Fruit fly (Drosophila melanogaster) whole organism, prepupa: ENCODE results near the gene Arpc1.
A peak's percentile ranks its signal among the peaks of the same experiment; 100 is the strongest.

ENCODE experiments used
- Blimp-1 ChIP-seq: fragments of 200-800 bp; sonication (Bioruptor generic); optimal IDR thresholded peaks from 3 replicates; lab custom pipeline; 2017; ENCODE audit warnings: missing biosample characterization, missing genetic modification characterization, mild to moderate bottlenecking, moderate library complexity, missing genetic modification reagents
- CG10669 ChIP-seq: fragments of 200-800 bp; sonication (Bioruptor generic); optimal IDR thresholded peaks from 3 replicates; lab custom pipeline; 2018; ENCODE audit warnings: missing biosample characterization, mild to moderate bottlenecking, missing genetic modification characterization, moderate library complexity
- CG1621 ChIP-seq: fragments of 200-800 bp; sonication (Bioruptor generic); optimal IDR thresholded peaks from 3 replicates; lab custom pipeline; 2018; ENCODE audit warnings: missing biosample characterization, mild to moderate bottlenecking, missing genetic modification characterization
- CG16779 ChIP-seq: fragments of 200-800 bp; sonication (Bioruptor generic); optimal IDR thresholded peaks from 3 replicates; lab custom pipeline; 2017; ENCODE audit warnings: missing biosample characterization, mild to moderate bottlenecking, missing genetic modification characterization
- CG3032 ChIP-seq: fragments of 200-800 bp; optimal IDR thresholded peaks from 2 replicates; lab custom pipeline; 2019; ENCODE audit warnings: missing biosample characterization, mild to moderate bottlenecking, missing genetic modification characterization, moderate library complexity
- CG31627 ChIP-seq: fragments of 200-800 bp; sonication (Bioruptor generic); optimal IDR thresholded peaks from 3 replicates; lab custom pipeline; 2016; ENCODE audit warnings: missing biosample characterization, missing genetic modification characterization
- CG32006 ChIP-seq: fragments of 200-800 bp; sonication (Bioruptor generic); optimal IDR thresholded peaks from 3 replicates; lab custom pipeline; 2017; ENCODE audit warnings: missing biosample characterization, mild to moderate bottlenecking, missing genetic modification characterization
- CG3919 ChIP-seq: fragments of 200-800 bp; sonication (Bioruptor generic); optimal IDR thresholded peaks from 3 replicates; lab custom pipeline; 2016; ENCODE audit warnings: missing biosample characterization, missing genetic modification characterization
- CG4318 ChIP-seq: fragments of 200-800 bp; sonication (Bioruptor generic); optimal IDR thresholded peaks from 3 replicates; lab custom pipeline; 2017; ENCODE audit warnings: missing biosample characterization, mild to moderate bottlenecking, missing genetic modification characterization
- CG6163 ChIP-seq: fragments of 200-800 bp; sonication (Bioruptor generic); IDR thresholded peaks from 3 replicates; pipeline ENCODE4 v1.3.6; 2022; ENCODE audit warnings: missing biosample characterization, missing genetic modification characterization
- CG6276 ChIP-seq: fragments of 200-800 bp; sonication (Bioruptor generic); optimal IDR thresholded peaks from 2 replicates; lab custom pipeline; 2017; ENCODE audit warnings: missing biosample characterization, mild to moderate bottlenecking, missing genetic modification characterization
- CG6792 ChIP-seq: fragments of 200-800 bp; sonication (Bioruptor generic); optimal IDR thresholded peaks from 3 replicates; lab custom pipeline; 2016; ENCODE audit warnings: missing biosample characterization, missing genetic modification characterization
- CG6808 ChIP-seq: fragments of 200-800 bp; sonication (Bioruptor generic); optimal IDR thresholded peaks from 3 replicates; lab custom pipeline; 2017; ENCODE audit warnings: missing biosample characterization, missing genetic modification characterization, mild to moderate bottlenecking, moderate library complexity, missing genetic modification reagents
- CG6854 ChIP-seq: fragments of 200-800 bp; sonication (Bioruptor generic); optimal IDR thresholded peaks from 2 replicates; lab custom pipeline; 2017; ENCODE audit warnings: missing biosample characterization, mild to moderate bottlenecking, missing genetic modification characterization
- CG7368 ChIP-seq: fragments of 200-800 bp; sonication (Bioruptor generic); optimal IDR thresholded peaks from 3 replicates; lab custom pipeline; 2016; ENCODE audit warnings: missing biosample characterization, missing genetic modification characterization
- CG8319 ChIP-seq: fragments of 200-800 bp; sonication (Bioruptor generic); optimal IDR thresholded peaks from 3 replicates; lab custom pipeline; 2016; ENCODE audit warnings: missing biosample characterization, missing genetic modification characterization
- CG8632 ChIP-seq: fragments of 200-800 bp; sonication (Bioruptor generic); optimal IDR thresholded peaks from 3 replicates; lab custom pipeline; 2016; ENCODE audit warnings: missing biosample characterization, missing genetic modification characterization
- CG9139 ChIP-seq: fragments of 200-800 bp; sonication (Bioruptor generic); optimal IDR thresholded peaks from 3 replicates; lab custom pipeline; 2017; ENCODE audit warnings: missing biosample characterization, mild to moderate bottlenecking, missing genetic modification characterization
- Eip75B ChIP-seq: fragments of 200-800 bp; sonication (Bioruptor generic); optimal IDR thresholded peaks from 3 replicates; lab custom pipeline; 2016; ENCODE audit warnings: missing biosample characterization, missing genetic modification characterization
- Eip78C ChIP-seq: fragments of 200-800 bp; sonication (Bioruptor generic); peaks from one replicate; lab custom pipeline; 2016; ENCODE audit warnings: missing biosample characterization, missing genetic modification characterization
- Eip93F ChIP-seq: fragments of 200-800 bp; sonication (Bioruptor generic); optimal IDR thresholded peaks from 2 replicates; lab custom pipeline; 2016; ENCODE audit warnings: missing biosample characterization, mild to moderate bottlenecking, missing genetic modification characterization
- Ets96B ChIP-seq: fragments of 200-800 bp; optimal IDR thresholded peaks from 2 replicates; lab custom pipeline; 2019; ENCODE audit warnings: missing biosample characterization, mild to moderate bottlenecking, missing genetic modification characterization, moderate library complexity
- Gug ChIP-seq: fragments of 200-800 bp; sonication (Bioruptor generic); IDR thresholded peaks from 2 replicates; pipeline ENCODE4 v1.3.6; 2022; ENCODE audit warnings: missing biosample characterization, missing genetic modification characterization
- Hr39 ChIP-seq: fragments of 200-800 bp; sonication (Bioruptor generic); optimal IDR thresholded peaks from 2 replicates; lab custom pipeline; 2016; ENCODE audit warnings: missing biosample characterization, missing genetic modification characterization
- Lpt ChIP-seq: fragments of 200-800 bp; sonication (Bioruptor generic); optimal IDR thresholded peaks from 3 replicates; lab custom pipeline; 2016; ENCODE audit warnings: missing biosample characterization, missing genetic modification characterization
- Met ChIP-seq: fragments of 200-800 bp; sonication (Bioruptor generic); optimal IDR thresholded peaks from 3 replicates; lab custom pipeline; 2016; ENCODE audit warnings: missing biosample characterization, missing genetic modification characterization
- OdsH ChIP-seq: fragments of 200-800 bp; sonication (Bioruptor generic); optimal IDR thresholded peaks from 3 replicates; lab custom pipeline; 2016; ENCODE audit warnings: missing biosample characterization, missing genetic modification characterization
- Sox102F ChIP-seq: fragments of 200-800 bp; sonication (Bioruptor generic); optimal IDR thresholded peaks from 2 replicates; lab custom pipeline; 2016; ENCODE audit warnings: missing biosample characterization, mild to moderate bottlenecking, missing genetic modification characterization
- achi ChIP-seq: fragments of 200-800 bp; sonication (Bioruptor generic); optimal IDR thresholded peaks from 3 replicates; lab custom pipeline; 2016; ENCODE audit warnings: missing biosample characterization, missing genetic modification characterization
- cyc ChIP-seq: fragments of 200-800 bp; sonication (Bioruptor generic); optimal IDR thresholded peaks from 3 replicates; lab custom pipeline; 2016; ENCODE audit warnings: missing biosample characterization, missing genetic modification characterization
- dac ChIP-seq: fragments of 200-800 bp; sonication (Bioruptor generic); optimal IDR thresholded peaks from 2 replicates; lab custom pipeline; 2017; ENCODE audit warnings: missing biosample characterization, mild to moderate bottlenecking, missing genetic modification characterization
- dsx ChIP-seq: fragments of 200-800 bp; optimal IDR thresholded peaks from 3 replicates; lab custom pipeline; 2019; ENCODE audit warnings: missing biosample characterization, mild to moderate bottlenecking, missing genetic modification characterization, moderate library complexity; ENCODE audit not compliant: poor library complexity, severe bottlenecking
- eg ChIP-seq: fragments of 200-800 bp; sonication (Bioruptor generic); IDR thresholded peaks from 3 replicates; pipeline ENCODE4 v1.3.6; 2022; ENCODE audit warnings: missing biosample characterization, missing genetic modification characterization
- esn ChIP-seq: fragments of 200-800 bp; sonication (Bioruptor generic); optimal IDR thresholded peaks from 2 replicates; lab custom pipeline; 2016; ENCODE audit warnings: missing biosample characterization, mild to moderate bottlenecking, missing genetic modification characterization, moderate library complexity
- fd85E ChIP-seq: fragments of 200-800 bp; sonication (Bioruptor generic); optimal IDR thresholded peaks from 3 replicates; lab custom pipeline; 2016; ENCODE audit warnings: missing biosample characterization, missing genetic modification characterization
- fkh ChIP-seq: fragments of 200-800 bp; sonication (Bioruptor generic); optimal IDR thresholded peaks from 3 replicates; lab custom pipeline; 2017; ENCODE audit warnings: missing biosample characterization, mild to moderate bottlenecking, missing genetic modification characterization, moderate library complexity
- net ChIP-seq: fragments of 200-800 bp; sonication (Bioruptor generic); optimal IDR thresholded peaks from 3 replicates; lab custom pipeline; 2016; ENCODE audit warnings: missing biosample characterization, missing genetic modification characterization
- pdm3 ChIP-seq: fragments of 200-800 bp; sonication (Bioruptor generic); optimal IDR thresholded peaks from 3 replicates; lab custom pipeline; 2016; ENCODE audit warnings: missing biosample characterization, missing genetic modification characterization
- spab ChIP-seq: fragments of 200-800 bp; sonication (Bioruptor generic); optimal IDR thresholded peaks from 2 replicates; lab custom pipeline; 2017; ENCODE audit warnings: missing biosample characterization, mild to moderate bottlenecking, missing genetic modification characterization, missing genetic modification reagents
- ss ChIP-seq, 2 experiments: fragments of 200-800 bp; sonication (Bioruptor generic); optimal IDR thresholded peaks; 2 replicates in 1 of 2; 3 replicates in 1 of 2; lab custom pipeline; 2017 to 2018; ENCODE audit warnings: mild to moderate bottlenecking in 2 of 2, missing biosample characterization in 2 of 2, missing genetic modification characterization in 2 of 2, moderate library complexity in 1 of 2
- svp ChIP-seq: fragments of 200-800 bp; sonication (Bioruptor generic); peaks from one replicate; lab custom pipeline; 2016; ENCODE audit warnings: missing biosample characterization, missing genetic modification characterization
- vri ChIP-seq: fragments of 200-800 bp; sonication (Bioruptor generic); optimal IDR thresholded peaks from 3 replicates; lab custom pipeline; 2016; ENCODE audit warnings: missing biosample characterization, mild to moderate bottlenecking, missing genetic modification characterization

Arpc1 gene

dm6 chr2L:13829540-13829939 lies at the start of gene Arpc1, which contains the start of gene Orc5:
Gene Arpc1, minus strand, starts transcription at chr2L:13829741.
Gene Orc5, plus strand, starts transcription at chr2L:13829837.
- TF ChIP-seq CG7368 (GFP tag; lab: Kevin White, UChicago): no peak
- TF ChIP-seq CG16779: no peak
- no peak for TF ChIP-seq CG3032
- no peak for TF ChIP-seq dac (GFP tag; lab: Kevin White, UChicago)
- no peak for TF ChIP-seq CG6792
- TF ChIP-seq pdm3: no peak
- no peak for TF ChIP-seq CG32006 (GFP tag; lab: Kevin White, UChicago)
- no peak for TF ChIP-seq CG3919 (GFP tag; lab: Kevin White, UChicago)
- TF ChIP-seq Sox102F (GFP tag; lab: Kevin White, UChicago): no peak
- TF ChIP-seq CG10669 (GFP tag; lab: Kevin White, UChicago): no peak
- TF ChIP-seq Ets96B (tag; lab: Kevin White, UChicago): no peak
- no peak for TF ChIP-seq CG9139 (GFP tag; lab: Kevin White, UChicago)
- TF ChIP-seq fkh (GFP tag; lab: Kevin White, UChicago): no peak
- no peak for TF ChIP-seq Lpt (GFP tag; lab: Kevin White, UChicago)

- no peak for TF ChIP-seq Hr39 (GFP tag; lab: Kevin White, UChicago)
- peak; percentile 39 for TF ChIP-seq dsx
- TF ChIP-seq CG4318: no peak
- no peak for TF ChIP-seq CG1621
- peak; percentile 41; the same call in 2 of the 3 replicates for TF ChIP-seq CG6163 (GFP tag; lab: Robert Waterston, UW)
- TF ChIP-seq CG3919 (GFP tag; lab: Kevin White, UChicago): peak; percentile 35
- peak; percentile 3 for TF ChIP-seq Sox102F (GFP tag; lab: Kevin White, UChicago)
- peak; percentile 17 for TF ChIP-seq CG9139 (GFP tag; lab: Kevin White, UChicago)
- TF ChIP-seq cyc (GFP tag; lab: Kevin White, UChicago): no peak
- TF ChIP-seq achi (GFP tag; lab: Kevin White, UChicago): no peak
- TF ChIP-seq CG6276 (GFP tag; lab: Kevin White, UChicago): peak; percentile 6
- no peak for TF ChIP-seq Met (GFP tag; lab: Kevin White, UChicago)
- TF ChIP-seq fkh (GFP tag; lab: Kevin White, UChicago): peak; percentile 48
- no peak for TF ChIP-seq Eip93F (GFP tag; lab: Kevin White, UChicago)
- TF ChIP-seq fd85E (GFP tag; lab: Kevin White, UChicago): no peak
- TF ChIP-seq CG6808 (GFP tag; lab: Kevin White, UChicago): no peak
- TF ChIP-seq net: peak; percentile 7
- no peak for TF ChIP-seq CG31627
- TF ChIP-seq spab: no peak
- TF ChIP-seq CG7368 (GFP tag; lab: Kevin White, UChicago): peak; percentile 18
- TF ChIP-seq OdsH (GFP tag; lab: Kevin White, UChicago): no peak
- TF ChIP-seq Gug (GFP tag; lab: Robert Waterston, UW): peak; percentile 26; the same call in 1 of the 2 replicates
- TF ChIP-seq Blimp-1: no peak
- TF ChIP-seq CG16779: peak; percentile 30
- TF ChIP-seq CG8319 (GFP tag; lab: Kevin White, UChicago): no peak
- no peak for TF ChIP-seq CG8632 (GFP tag; lab: Kevin White, UChicago)
- no peak for TF ChIP-seq Ets96B (tag; lab: Kevin White, UChicago)
- TF ChIP-seq svp (GFP tag; lab: Kevin White, UChicago): peak; percentile 44
- TF ChIP-seq Eip75B (GFP tag; lab: Kevin White, UChicago): no peak
- TF ChIP-seq esn (GFP tag; lab: Kevin White, UChicago): peak; percentile 12
- TF ChIP-seq Eip78C (GFP tag; lab: Kevin White, UChicago): no peak
- peak; percentile 64; the same call in 2 of the 3 replicates for TF ChIP-seq eg (GFP tag; lab: Robert Waterston, UW)
- TF ChIP-seq ss (GFP tag; optimal IDR thresholded peaks at IDR 0.05; lab: Kevin White, UChicago): peak; percentile 12 to 25
- peak; percentile 43 for TF ChIP-seq CG6854 (GFP tag; lab: Kevin White, UChicago)
- peak; percentile 71 for TF ChIP-seq vri (GFP tag; lab: Kevin White, UChicago)
These were observed 49.3 kb upstream of the Arpc1 start for dm6 chr2L:13878801-13879200.
